Fruit fly (Drosophila melanogaster) whole organism, prepupa: Measurements from ENCODE around the gene CG11560.
A peak's percentile ranks its signal among the peaks of the same experiment; 100 is the strongest.

Experiments used
- Blimp-1 ChIP-seq: fragments of 200-800 bp; sonication (Bioruptor generic); optimal IDR thresholded peaks from 3 replicates; lab custom pipeline; 2017; ENCODE audit warnings: missing biosample characterization, missing genetic modification characterization, mild to moderate bottlenecking, moderate library complexity, missing genetic modification reagents
- CG10631 ChIP-seq: fragments of 200-800 bp; sonication (Bioruptor generic); optimal IDR thresholded peaks from 2 replicates; lab custom pipeline; 2016; ENCODE audit warnings: missing biosample characterization, missing genetic modification characterization
- CG11294 ChIP-seq: fragments of 200-800 bp; sonication (Bioruptor generic); IDR thresholded peaks from 2 replicates; pipeline ENCODE4 v1.3.6; 2022; ENCODE audit warnings: missing biosample characterization, missing genetic modification characterization
- CG11762 ChIP-seq: fragments of 200-800 bp; sonication (Bioruptor generic); optimal IDR thresholded peaks from 3 replicates; lab custom pipeline; 2016; ENCODE audit warnings: missing biosample characterization, missing genetic modification characterization; ENCODE audit not compliant: insufficient read depth
- CG11902 ChIP-seq: fragments of 200-800 bp; sonication (Bioruptor generic); optimal IDR thresholded peaks from 3 replicates; lab custom pipeline; 2016; ENCODE audit warnings: missing biosample characterization, missing genetic modification characterization
- CG15336 ChIP-seq: fragments of 200-800 bp; sonication (Bioruptor generic); IDR thresholded peaks from 2 replicates; pipeline ENCODE4 v1.3.6; 2022; ENCODE audit warnings: missing biosample characterization, missing genetic modification characterization
- CG1621 ChIP-seq: fragments of 200-800 bp; sonication (Bioruptor generic); optimal IDR thresholded peaks from 3 replicates; lab custom pipeline; 2018; ENCODE audit warnings: missing biosample characterization, mild to moderate bottlenecking, missing genetic modification characterization
- CG16779 ChIP-seq: fragments of 200-800 bp; sonication (Bioruptor generic); optimal IDR thresholded peaks from 3 replicates; lab custom pipeline; 2017; ENCODE audit warnings: missing biosample characterization, mild to moderate bottlenecking, missing genetic modification characterization
- CG3032 ChIP-seq: fragments of 200-800 bp; optimal IDR thresholded peaks from 2 replicates; lab custom pipeline; 2019; ENCODE audit warnings: missing biosample characterization, mild to moderate bottlenecking, missing genetic modification characterization, moderate library complexity
- CG31627 ChIP-seq: fragments of 200-800 bp; sonication (Bioruptor generic); optimal IDR thresholded peaks from 3 replicates; lab custom pipeline; 2016; ENCODE audit warnings: missing biosample characterization, missing genetic modification characterization
- CG32006 ChIP-seq: fragments of 200-800 bp; sonication (Bioruptor generic); optimal IDR thresholded peaks from 3 replicates; lab custom pipeline; 2017; ENCODE audit warnings: missing biosample characterization, mild to moderate bottlenecking, missing genetic modification characterization
- CG34406 ChIP-seq: fragments of 200-800 bp; sonication (Bioruptor generic); optimal IDR thresholded peaks from 3 replicates; lab custom pipeline; 2016; ENCODE audit warnings: missing biosample characterization, missing genetic modification characterization
- CG3919 ChIP-seq: fragments of 200-800 bp; sonication (Bioruptor generic); optimal IDR thresholded peaks from 3 replicates; lab custom pipeline; 2016; ENCODE audit warnings: missing biosample characterization, missing genetic modification characterization
- CG4318 ChIP-seq: fragments of 200-800 bp; sonication (Bioruptor generic); optimal IDR thresholded peaks from 3 replicates; lab custom pipeline; 2017; ENCODE audit warnings: missing biosample characterization, mild to moderate bottlenecking, missing genetic modification characterization
- CG6276 ChIP-seq: fragments of 200-800 bp; sonication (Bioruptor generic); optimal IDR thresholded peaks from 2 replicates; lab custom pipeline; 2017; ENCODE audit warnings: missing biosample characterization, mild to moderate bottlenecking, missing genetic modification characterization
- CG6792 ChIP-seq: fragments of 200-800 bp; sonication (Bioruptor generic); optimal IDR thresholded peaks from 3 replicates; lab custom pipeline; 2016; ENCODE audit warnings: missing biosample characterization, missing genetic modification characterization
- CG6808 ChIP-seq: fragments of 200-800 bp; sonication (Bioruptor generic); optimal IDR thresholded peaks from 3 replicates; lab custom pipeline; 2017; ENCODE audit warnings: missing biosample characterization, missing genetic modification characterization, mild to moderate bottlenecking, moderate library complexity, missing genetic modification reagents
- CG7368 ChIP-seq: fragments of 200-800 bp; sonication (Bioruptor generic); optimal IDR thresholded peaks from 3 replicates; lab custom pipeline; 2016; ENCODE audit warnings: missing biosample characterization, missing genetic modification characterization
- CG8319 ChIP-seq: fragments of 200-800 bp; sonication (Bioruptor generic); optimal IDR thresholded peaks from 3 replicates; lab custom pipeline; 2016; ENCODE audit warnings: missing biosample characterization, missing genetic modification characterization
- CG8632 ChIP-seq: fragments of 200-800 bp; sonication (Bioruptor generic); optimal IDR thresholded peaks from 3 replicates; lab custom pipeline; 2016; ENCODE audit warnings: missing biosample characterization, missing genetic modification characterization
- CG9139 ChIP-seq: fragments of 200-800 bp; sonication (Bioruptor generic); optimal IDR thresholded peaks from 3 replicates; lab custom pipeline; 2017; ENCODE audit warnings: missing biosample characterization, mild to moderate bottlenecking, missing genetic modification characterization
- Eip75B ChIP-seq: fragments of 200-800 bp; sonication (Bioruptor generic); optimal IDR thresholded peaks from 3 replicates; lab custom pipeline; 2016; ENCODE audit warnings: missing biosample characterization, missing genetic modification characterization
- Eip78C ChIP-seq: fragments of 200-800 bp; sonication (Bioruptor generic); peaks from one replicate; lab custom pipeline; 2016; ENCODE audit warnings: missing biosample characterization, missing genetic modification characterization
- Ets21C ChIP-seq: fragments of 200-800 bp; sonication (Bioruptor generic); optimal IDR thresholded peaks from 3 replicates; lab custom pipeline; 2016; ENCODE audit warnings: missing biosample characterization, missing genetic modification characterization
- Ets96B ChIP-seq: fragments of 200-800 bp; optimal IDR thresholded peaks from 2 replicates; lab custom pipeline; 2019; ENCODE audit warnings: missing biosample characterization, mild to moderate bottlenecking, missing genetic modification characterization, moderate library complexity
- Gug ChIP-seq: fragments of 200-800 bp; sonication (Bioruptor generic); IDR thresholded peaks from 2 replicates; pipeline ENCODE4 v1.3.6; 2022; ENCODE audit warnings: missing biosample characterization, missing genetic modification characterization
- Hr38 ChIP-seq: sonication (Bioruptor generic); optimal IDR thresholded peaks from 2 replicates; lab custom pipeline; 2016; ENCODE audit warnings: missing biosample characterization, missing genetic modification characterization
- Hr39 ChIP-seq: fragments of 200-800 bp; sonication (Bioruptor generic); optimal IDR thresholded peaks from 2 replicates; lab custom pipeline; 2016; ENCODE audit warnings: missing biosample characterization, missing genetic modification characterization
- Hr4 ChIP-seq: fragments of 200-800 bp; sonication (Bioruptor generic); optimal IDR thresholded peaks from 3 replicates; lab custom pipeline; 2016; ENCODE audit warnings: missing biosample characterization, missing genetic modification characterization
- Lpt ChIP-seq: fragments of 200-800 bp; sonication (Bioruptor generic); optimal IDR thresholded peaks from 3 replicates; lab custom pipeline; 2016; ENCODE audit warnings: missing biosample characterization, missing genetic modification characterization
- Met ChIP-seq: fragments of 200-800 bp; sonication (Bioruptor generic); optimal IDR thresholded peaks from 3 replicates; lab custom pipeline; 2016; ENCODE audit warnings: missing biosample characterization, missing genetic modification characterization
- Smox ChIP-seq: fragments of 200-800 bp; sonication (Bioruptor generic); optimal IDR thresholded peaks from 3 replicates; lab custom pipeline; 2016; ENCODE audit warnings: missing biosample characterization, missing genetic modification characterization
- Sox14 ChIP-seq: fragments of 200-800 bp; sonication (Bioruptor generic); optimal IDR thresholded peaks from 3 replicates; lab custom pipeline; 2016; ENCODE audit warnings: missing biosample characterization, missing genetic modification characterization
- achi ChIP-seq: fragments of 200-800 bp; sonication (Bioruptor generic); optimal IDR thresholded peaks from 3 replicates; lab custom pipeline; 2016; ENCODE audit warnings: missing biosample characterization, missing genetic modification characterization
- acj6 ChIP-seq: fragments of 200-800 bp; sonication (Bioruptor generic); optimal IDR thresholded peaks from 3 replicates; lab custom pipeline; 2016; ENCODE audit warnings: missing biosample characterization, missing genetic modification characterization
- cyc ChIP-seq: fragments of 200-800 bp; sonication (Bioruptor generic); optimal IDR thresholded peaks from 3 replicates; lab custom pipeline; 2016; ENCODE audit warnings: missing biosample characterization, missing genetic modification characterization
- dsx ChIP-seq: fragments of 200-800 bp; optimal IDR thresholded peaks from 3 replicates; lab custom pipeline; 2019; ENCODE audit warnings: missing biosample characterization, mild to moderate bottlenecking, missing genetic modification characterization, moderate library complexity; ENCODE audit not compliant: poor library complexity, severe bottlenecking
- eg ChIP-seq: fragments of 200-800 bp; sonication (Bioruptor generic); IDR thresholded peaks from 3 replicates; pipeline ENCODE4 v1.3.6; 2022; ENCODE audit warnings: missing biosample characterization, missing genetic modification characterization
- fd59A ChIP-seq: fragments of 200-800 bp; sonication (Bioruptor generic); optimal IDR thresholded peaks from 2 replicates; lab custom pipeline; 2017; ENCODE audit warnings: missing biosample characterization, mild to moderate bottlenecking, missing genetic modification characterization, missing genetic modification reagents
- fd85E ChIP-seq: fragments of 200-800 bp; sonication (Bioruptor generic); optimal IDR thresholded peaks from 3 replicates; lab custom pipeline; 2016; ENCODE audit warnings: missing biosample characterization, missing genetic modification characterization
- fkh ChIP-seq: fragments of 200-800 bp; sonication (Bioruptor generic); optimal IDR thresholded peaks from 3 replicates; lab custom pipeline; 2017; ENCODE audit warnings: missing biosample characterization, mild to moderate bottlenecking, missing genetic modification characterization, moderate library complexity
- lz ChIP-seq: fragments of 200-800 bp; sonication (Bioruptor generic); optimal IDR thresholded peaks from 3 replicates; lab custom pipeline; 2016; ENCODE audit warnings: missing biosample characterization, missing genetic modification characterization
- net ChIP-seq: fragments of 200-800 bp; sonication (Bioruptor generic); optimal IDR thresholded peaks from 3 replicates; lab custom pipeline; 2016; ENCODE audit warnings: missing biosample characterization, missing genetic modification characterization
- pdm3 ChIP-seq: fragments of 200-800 bp; sonication (Bioruptor generic); optimal IDR thresholded peaks from 3 replicates; lab custom pipeline; 2016; ENCODE audit warnings: missing biosample characterization, missing genetic modification characterization
- salr ChIP-seq, 2 experiments: fragments of 200-800 bp; sonication (Bioruptor generic); optimal IDR thresholded peaks; 3 replicates each; lab custom pipeline; 2016 to 2018; ENCODE audit warnings: missing biosample characterization in 2 of 2, missing genetic modification characterization in 2 of 2, mild to moderate bottlenecking in 1 of 2
- topi ChIP-seq: fragments of 200-800 bp; sonication (Bioruptor generic); optimal IDR thresholded peaks from 3 replicates; lab custom pipeline; 2016; ENCODE audit warnings: missing biosample characterization, missing genetic modification characterization
- vri ChIP-seq: fragments of 200-800 bp; sonication (Bioruptor generic); optimal IDR thresholded peaks from 3 replicates; lab custom pipeline; 2016; ENCODE audit warnings: missing biosample characterization, mild to moderate bottlenecking, missing genetic modification characterization

Gene CG11560

DNA sequence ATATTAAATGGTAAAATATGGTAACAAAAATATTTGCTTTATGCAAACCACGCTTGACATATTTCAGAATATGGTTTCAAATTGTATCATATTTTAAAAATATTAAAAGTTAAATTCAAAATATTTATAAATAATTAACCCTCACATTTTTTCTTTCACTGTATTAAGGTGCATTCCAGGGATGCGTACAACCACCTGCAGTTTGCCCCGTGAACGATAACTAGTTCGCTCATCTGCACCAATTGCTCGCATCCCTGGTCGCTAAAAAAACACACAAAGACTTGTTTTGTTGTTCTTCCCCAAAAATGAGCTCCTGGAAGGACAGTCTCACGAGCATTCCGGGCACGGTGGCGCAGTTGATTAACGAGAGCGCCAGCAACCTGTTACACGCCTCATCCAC, 12.1 kb downstream of the CG11560 start, which contains the start of gene DEF8 (continued):
- TF ChIP-seq Eip78C (GFP tag; lab: Kevin White, UChicago) (peak; percentile 67), Ets21C (GFP tag; lab: Kevin White, UChicago) (peak; percentile 33), dsx (GFP tag; lab: Kevin White, UChicago) (peak; percentile 48), CG3032 (tag; lab: Kevin White, UChicago) (peak; percentile 80), Eip75B (GFP tag; lab: Kevin White, UChicago) (no peak), CG8319 (GFP tag; lab: Kevin White, UChicago) (peak; percentile 55), Smox (no peak), CG9139 (GFP tag; lab: Kevin White, UChicago) (peak; percentile 35), fd85E (no peak), pdm3 (no peak), Hr4 (GFP tag; lab: Kevin White, UChicago) (no peak), CG15336 (GFP tag; lab: Robert Waterston, UW) (peak; percentile 92), achi (GFP tag; lab: Kevin White, UChicago) (peak; percentile 77), CG11762 (peak; percentile 66), CG6792 (GFP tag; lab: Kevin White, UChicago) (peak; percentile 59), CG31627 (GFP tag; lab: Kevin White, UChicago) (peak; percentile 55), Met (GFP tag; lab: Kevin White, UChicago) (no peak), acj6 (GFP tag; lab: Kevin White, UChicago) (peak; percentile 74), CG6808 (peak; percentile 62)

DNA sequence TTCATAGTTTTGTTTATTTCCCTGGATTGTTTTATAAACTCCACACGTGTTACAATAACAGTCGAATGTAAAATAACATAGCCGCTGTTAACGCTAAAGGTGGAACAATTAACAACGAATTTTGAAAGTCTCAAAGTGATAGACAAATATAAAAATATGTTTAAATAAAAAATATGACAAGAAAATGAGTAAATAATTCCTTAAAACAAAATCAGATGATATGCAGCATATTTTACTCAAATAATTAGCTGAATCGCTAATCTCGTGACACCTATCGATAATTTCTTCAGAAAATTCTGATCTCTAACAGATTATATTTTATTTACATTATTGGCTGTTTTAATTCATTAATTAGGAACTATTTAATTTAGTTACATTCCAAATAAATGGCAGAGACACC, 16.8 kb downstream of the CG11560 start, which contains the start of the genes CG5645 and Atg12:
TSS of gene CG5645 (minus strand) at position 77 of the 400 bp plus-strand sequence.
TSS of gene Atg12 (plus strand) at position 338 of the 400 bp plus-strand sequence.
- TF ChIP-seq CG4318 (GFP tag; lab: Kevin White, UChicago) (no peak), fkh (GFP tag; lab: Kevin White, UChicago) (peak; percentile 69), Lpt (peak; percentile 12), Hr38 (GFP tag; lab: Kevin White, UChicago) (no peak), fd85E (peak; percentile 38), CG32006 (GFP tag; lab: Kevin White, UChicago) (peak; percentile 11), CG8632 (GFP tag; lab: Kevin White, UChicago) (peak; percentile 44), Eip75B (GFP tag; lab: Kevin White, UChicago) (peak; percentile 59), lz (GFP tag; lab: Kevin White, UChicago) (peak; percentile 61), pdm3 (peak; percentile 63), CG10631 (GFP tag; lab: Kevin White, UChicago) (peak; percentile 71), salr (GFP tag; optimal IDR thresholded peaks at IDR 0.05; lab: Kevin White, UChicago) (peak in 1 of 2 experiments; percentile 24), CG16779 (tag; lab: Kevin White, UChicago) (no peak), CG1621 (tag; lab: Kevin White, UChicago) (no peak), eg (peak; percentile 54), Blimp-1 (GFP tag; lab: Kevin White, UChicago) (no peak), CG9139 (GFP tag; lab: Kevin White, UChicago) (no peak), CG7368 (GFP tag; lab: Kevin White, UChicago) (peak; percentile 42), CG11294 (GFP tag; lab: Robert Waterston, UW) (no peak), Ets21C (GFP tag; lab: Kevin White, UChicago) (peak; percentile 46), achi (GFP tag; lab: Kevin White, UChicago) (peak; percentile 54), CG31627 (GFP tag; lab: Kevin White, UChicago) (peak; percentile 48), topi (GFP tag; lab: Kevin White, UChicago) (peak; percentile 76), CG3032 (tag; lab: Kevin White, UChicago) (peak; percentile 68), CG34406 (peak; percentile 16), CG3919 (GFP tag; lab: Kevin White, UChicago) (peak; percentile 72), Met (GFP tag; lab: Kevin White, UChicago) (peak; percentile 66), vri (no peak), net (GFP tag; lab: Kevin White, UChicago) (no peak), cyc (GFP tag; lab: Kevin White, UChicago) (peak; percentile 72), Sox14 (GFP tag; lab: Kevin White, UChicago) (peak; percentile 43), CG6808 (no peak), CG11762 (peak; percentile 31), CG6276 (GFP tag; lab: Kevin White, UChicago) (no peak), Gug (GFP tag; lab: Robert Waterston, UW) (no peak), fd59A (GFP tag; lab: Kevin White, UChicago) (no peak), CG15336 (GFP tag; lab: Robert Waterston, UW) (peak; percentile 48), Smox (no peak), Ets96B (tag; lab: Kevin White, UChicago) (peak; percentile 52), CG6792 (GFP tag; lab: Kevin White, UChicago) (peak; percentile 52), Hr4 (GFP tag; lab: Kevin White, UChicago) (peak; percentile 65), Hr39 (GFP tag; lab: Kevin White, UChicago) (peak; percentile 26), dsx (GFP tag; lab: Kevin White, UChicago) (peak; percentile 69), acj6 (GFP tag; lab: Kevin White, UChicago) (peak; percentile 56), CG8319 (GFP tag; lab: Kevin White, UChicago) (peak; percentile 14), CG11902 (GFP tag; lab: Kevin White, UChicago) (peak; percentile 30)
